Worm (Caenorhabditis elegans) whole organism, midembryonic: ENCODE data around the gene acp-2.

ENCODE experiments used
- T22C8.4 ChIP-seq: fragments of 200-800 bp; sonication (Bioruptor generic); IDR thresholded peaks from 2 replicates; pipeline ENCODE4 v1.3.6; 2022; ENCODE audit warnings: missing genetic modification characterization, missing compliant biosample characterization
- cog-1 ChIP-seq: sonication (generic microtip); optimal IDR thresholded peaks from 2 replicates; lab custom pipeline; 2016; ENCODE audit warnings: missing genetic modification characterization, missing compliant biosample characterization
- flt-1 ChIP-seq: fragments of 200-800 bp; sonication (Bioruptor generic); IDR thresholded peaks from 2 replicates; pipeline ENCODE4 v1.3.6; 2022; ENCODE audit warnings: missing genetic modification characterization, missing compliant biosample characterization
- klf-2 ChIP-seq: fragments of 200-800 bp; sonication (Bioruptor generic); conservative IDR thresholded peaks from 2 replicates; pipeline ENCODE4 v1.3.6; 2022; ENCODE audit warnings: missing genetic modification reagents, missing genetic modification characterization, missing compliant biosample characterization
- med-1 ChIP-seq: sonication (generic microtip); optimal IDR thresholded peaks from 2 replicates; lab custom pipeline; 2017; ENCODE audit warnings: missing genetic modification characterization, mild to moderate bottlenecking, missing compliant biosample characterization, antibody characterized with exemption, missing genetic modification reagents; ENCODE audit not compliant: insufficient read depth
- ref-1 ChIP-seq: fragments of 200-800 bp; sonication (Bioruptor generic); conservative IDR thresholded peaks from 2 replicates; pipeline ENCODE4 v1.3.6; 2022; ENCODE audit warnings: missing genetic modification reagents, missing genetic modification characterization, missing compliant biosample characterization
- tab-1 ChIP-seq: fragments of 200-800 bp; sonication (Bioruptor generic); IDR thresholded peaks from 2 replicates; pipeline ENCODE4 v1.3.6; 2022; ENCODE audit warnings: missing genetic modification characterization, missing compliant biosample characterization
- ztf-23 ChIP-seq: fragments of 200-800 bp; sonication (Bioruptor generic); IDR thresholded peaks from 2 replicates; pipeline ENCODE4 v1.3.6; 2022; ENCODE audit warnings: missing genetic modification reagents, missing genetic modification characterization, missing compliant biosample characterization
- ztf-29 ChIP-seq: fragments of 200-800 bp; sonication (Bioruptor generic); IDR thresholded peaks from 2 replicates; pipeline ENCODE4 v1.3.6; 2022; ENCODE audit warnings: missing genetic modification reagents, missing genetic modification characterization, missing compliant biosample characterization

Gene acp-2

ce11 chrII:8392215-8392614 is 39.6 kb downstream of the acp-2 start:
- TF ChIP-seq ztf-23 (GFP tag; lab: Robert Waterston, UW), result no peak
- TF ChIP-seq tab-1 (GFP tag; lab: Robert Waterston, UW), result no peak
- TF ChIP-seq ref-1 (GFP tag; lab: Robert Waterston, UW), result no peak
- no peak for TF ChIP-seq cog-1 (tag; lab: Kevin White, UChicago)
- no peak for TF ChIP-seq ztf-29 (GFP tag; lab: Robert Waterston, UW)
- no peak for TF ChIP-seq klf-2 (GFP tag; lab: Robert Waterston, UW)
- TF ChIP-seq flt-1 (GFP tag; lab: Robert Waterston, UW), result no peak
- no peak for TF ChIP-seq med-1 (GFP tag; lab: Kevin White, UChicago)
- no peak for TF ChIP-seq T22C8.4 (GFP tag; lab: Robert Waterston, UW)

DNA sequence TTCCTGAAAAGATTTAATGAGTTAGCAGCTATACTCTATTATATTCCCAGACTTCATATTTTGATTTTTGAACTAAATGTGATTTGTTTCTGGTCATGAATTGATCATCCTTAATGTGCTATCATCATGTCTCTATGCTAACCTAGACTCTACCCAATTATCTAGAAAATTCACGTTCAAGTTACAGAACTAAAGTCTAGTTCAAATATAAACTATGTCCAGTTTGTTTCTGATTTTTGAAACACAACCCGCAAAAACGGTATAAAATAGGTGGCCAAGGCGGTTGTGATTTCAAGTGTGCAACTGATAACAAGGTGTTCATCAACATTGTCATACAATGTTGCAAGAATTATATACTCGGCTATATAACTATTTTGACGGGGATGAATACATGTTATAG is 41.1 kb downstream of the acp-2 start, which contains the start of gene F49E12.10:
F49E12.10 (plus strand) TSS at position 301 of the 400 bp plus-strand sequence.
- TF ChIP-seq ztf-23 (GFP tag; lab: Robert Waterston, UW), result no peak
- TF ChIP-seq T22C8.4 (GFP tag; lab: Robert Waterston, UW), result no peak
- TF ChIP-seq ref-1 (GFP tag; lab: Robert Waterston, UW), result no peak
- no peak for TF ChIP-seq ztf-29 (GFP tag; lab: Robert Waterston, UW)
- TF ChIP-seq klf-2 (GFP tag; lab: Robert Waterston, UW), result no peak
- TF ChIP-seq flt-1 (GFP tag; lab: Robert Waterston, UW), result no peak

- no peak for TF ChIP-seq flt-1 (GFP tag; lab: Robert Waterston, UW)
Measured at ce11 chrII:8388001-8388513, 43.8 kb downstream of the acp-2 start, which contains the start of gene drd-1. TSS of gene drd-1 (plus strand) at chrII:8388051.

DNA sequence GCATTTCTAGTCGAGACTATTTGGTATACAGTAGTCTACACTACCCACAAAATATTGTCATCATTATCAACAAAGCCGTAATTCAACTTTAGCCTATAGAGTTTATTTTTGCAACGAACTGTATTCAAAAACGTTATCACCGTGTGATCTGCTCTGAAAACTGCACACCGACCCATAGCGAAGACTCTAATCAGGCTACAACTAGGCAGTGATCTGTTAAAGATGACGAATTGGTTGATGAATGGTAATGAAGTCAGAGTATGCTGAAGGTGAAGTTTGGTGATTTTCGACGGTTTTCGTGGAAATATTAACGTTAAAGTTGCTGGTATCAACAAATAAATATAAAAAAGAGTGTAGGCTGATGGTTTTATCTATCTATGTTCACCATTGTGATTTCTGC is 45.0 kb downstream of the acp-2 start:
- TF ChIP-seq klf-2 (GFP tag; lab: Robert Waterston, UW) (no peak), T22C8.4 (GFP tag; lab: Robert Waterston, UW) (no peak), ztf-23 (GFP tag; lab: Robert Waterston, UW) (no peak), flt-1 (GFP tag; lab: Robert Waterston, UW) (no peak), ztf-29 (GFP tag; lab: Robert Waterston, UW) (no peak), cog-1 (tag; lab: Kevin White, UChicago) (no peak), ref-1 (GFP tag; lab: Robert Waterston, UW) (no peak), med-1 (GFP tag; lab: Kevin White, UChicago) (no peak), tab-1 (GFP tag; lab: Robert Waterston, UW) (no peak)

DNA sequence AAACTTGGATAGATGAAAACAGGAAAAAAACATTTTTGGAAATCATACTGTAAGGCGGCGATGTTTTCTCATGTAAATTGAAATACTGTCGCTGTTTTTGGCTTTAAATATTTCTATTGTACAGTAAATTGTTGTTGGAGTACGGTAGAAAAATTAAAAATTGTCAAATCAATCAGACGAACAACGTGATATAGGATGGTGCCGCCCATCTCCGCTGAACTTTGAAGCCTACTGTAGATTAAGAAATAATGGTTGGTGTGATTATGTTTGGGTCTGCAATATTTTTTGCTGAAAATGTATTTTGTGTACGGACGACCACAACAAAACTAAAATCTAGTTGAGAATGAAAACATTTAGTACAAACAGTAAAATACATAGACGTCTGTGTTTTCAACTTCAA is 46.3 kb downstream of the acp-2 start:
- TF ChIP-seq flt-1 (GFP tag; lab: Robert Waterston, UW) (no peak), ztf-29 (GFP tag; lab: Robert Waterston, UW) (no peak), tab-1 (GFP tag; lab: Robert Waterston, UW) (no peak), cog-1 (tag; lab: Kevin White, UChicago) (no peak), klf-2 (GFP tag; lab: Robert Waterston, UW) (no peak), ztf-23 (GFP tag; lab: Robert Waterston, UW) (no peak), T22C8.4 (GFP tag; lab: Robert Waterston, UW) (no peak), ref-1 (GFP tag; lab: Robert Waterston, UW) (no peak), med-1 (GFP tag; lab: Kevin White, UChicago) (no peak)

ce11 chrII:8384344-8384743 is 47.5 kb downstream of the acp-2 start:
- TF ChIP-seq tab-1 (GFP tag; lab: Robert Waterston, UW) (no peak), med-1 (GFP tag; lab: Kevin White, UChicago) (no peak), T22C8.4 (GFP tag; lab: Robert Waterston, UW) (no peak), ztf-23 (GFP tag; lab: Robert Waterston, UW) (no peak), cog-1 (tag; lab: Kevin White, UChicago) (no peak), ztf-29 (GFP tag; lab: Robert Waterston, UW) (no peak), klf-2 (GFP tag; lab: Robert Waterston, UW) (no peak)

DNA sequence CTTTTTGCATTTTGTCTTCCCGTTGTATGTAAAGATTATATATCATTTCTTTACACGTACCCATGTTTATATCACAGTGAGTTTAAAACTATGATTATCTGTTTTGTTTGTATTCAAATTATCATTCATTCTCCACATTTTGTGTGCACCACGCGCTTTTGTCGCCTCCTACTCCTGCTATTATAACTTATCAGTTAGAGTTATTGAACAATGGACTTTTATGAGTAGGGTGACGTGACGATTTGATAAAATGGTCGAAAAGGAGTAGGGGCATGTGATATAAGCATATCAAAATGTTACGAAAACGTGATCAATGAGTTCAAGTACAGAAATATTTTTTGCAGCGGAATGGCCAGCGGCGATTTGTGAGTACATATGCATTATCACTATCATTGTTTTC is 49.0 kb downstream of the acp-2 start:
- TF ChIP-seq ztf-29 (GFP tag; lab: Robert Waterston, UW) (no peak), klf-2 (GFP tag; lab: Robert Waterston, UW) (no peak), flt-1 (GFP tag; lab: Robert Waterston, UW) (no peak), cog-1 (tag; lab: Kevin White, UChicago) (no peak), T22C8.4 (GFP tag; lab: Robert Waterston, UW) (no peak), tab-1 (GFP tag; lab: Robert Waterston, UW) (no peak), ref-1 (GFP tag; lab: Robert Waterston, UW) (no peak), ztf-23 (GFP tag; lab: Robert Waterston, UW) (no peak), med-1 (GFP tag; lab: Kevin White, UChicago) (no peak)

DNA sequence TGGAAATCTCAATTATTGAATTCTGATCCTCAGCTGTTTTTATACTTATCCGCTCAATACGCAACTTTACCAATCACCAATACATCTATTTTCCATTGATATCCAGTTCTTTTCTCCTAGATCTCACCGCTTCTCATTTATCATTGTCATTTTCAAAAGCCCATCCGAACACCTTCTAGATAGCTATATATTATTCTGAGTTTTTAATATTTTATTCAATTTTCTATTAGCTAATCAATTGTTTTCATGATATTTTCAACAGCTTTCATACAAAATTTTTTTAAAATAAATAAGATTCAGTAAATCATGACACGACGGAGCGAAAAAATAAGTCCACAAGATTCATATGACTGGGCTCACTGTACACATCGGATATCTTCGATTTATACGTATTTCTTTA is 50.7 kb downstream of the acp-2 start, which contains the start of gene F49E12.12:
F49E12.12 (plus strand) TSS at position 301 of the 400 bp plus-strand sequence.
- TF ChIP-seq cog-1 (tag; lab: Kevin White, UChicago), result no peak
- no peak for TF ChIP-seq flt-1 (GFP tag; lab: Robert Waterston, UW)
- no peak for TF ChIP-seq T22C8.4 (GFP tag; lab: Robert Waterston, UW)
- TF ChIP-seq med-1 (GFP tag; lab: Kevin White, UChicago), result no peak
- TF ChIP-seq ref-1 (GFP tag; lab: Robert Waterston, UW), result no peak
- TF ChIP-seq ztf-29 (GFP tag; lab: Robert Waterston, UW), result no peak
- TF ChIP-seq tab-1 (GFP tag; lab: Robert Waterston, UW), result no peak
- no peak for TF ChIP-seq ztf-23 (GFP tag; lab: Robert Waterston, UW)
- no peak for TF ChIP-seq klf-2 (GFP tag; lab: Robert Waterston, UW)

- TF ChIP-seq tab-1 (GFP tag; lab: Robert Waterston, UW) (no peak), ztf-23 (GFP tag; lab: Robert Waterston, UW) (no peak), klf-2 (GFP tag; lab: Robert Waterston, UW) (no peak), T22C8.4 (GFP tag; lab: Robert Waterston, UW) (no peak), flt-1 (GFP tag; lab: Robert Waterston, UW) (no peak)
Measured at ce11 chrII:8380188-8380587, 51.7 kb downstream of the acp-2 start.
